Worm (Caenorhabditis elegans) whole organism, L2 larva: Measurements from ENCODE around the gene Y67D8A.2.

ENCODE experiments used
- ama-1 ChIP-seq: fragments of 150-350 bp; optimal IDR thresholded peaks from 2 replicates; lab custom pipeline; 2018; ENCODE audit warnings: inconsistent platforms
- skn-1 ChIP-seq: sonication (generic microtip); optimal IDR thresholded peaks from 2 replicates; lab custom pipeline; 2017; ENCODE audit warnings: missing biosample characterization, missing genetic modification characterization
- unc-39 ChIP-seq: fragments of 150-350 bp; optimal IDR thresholded peaks from 2 replicates; lab custom pipeline; 2014; ENCODE audit warnings: missing biosample characterization, missing genetic modification characterization

DNA sequence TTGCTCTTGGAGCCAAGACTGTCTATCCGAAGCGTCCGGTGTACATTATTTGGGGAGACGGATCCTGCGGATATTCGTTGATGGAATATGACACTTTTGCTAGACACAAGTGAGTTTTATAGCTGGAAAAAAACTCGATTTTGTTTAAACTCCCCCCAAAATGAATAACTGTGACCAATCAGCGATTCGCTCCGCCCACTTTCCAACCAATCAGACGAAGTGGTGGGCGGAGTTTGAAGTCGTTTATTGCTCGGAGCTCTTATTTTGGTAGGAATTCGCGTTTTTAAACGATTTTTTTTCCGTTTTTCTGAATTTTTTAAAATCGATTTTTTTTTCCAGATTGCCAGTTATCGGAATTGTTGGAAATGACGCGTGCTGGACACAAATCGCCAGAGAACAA lies 39.5 kb downstream of the Y67D8A.2 start:
- TF ChIP-seq ama-1 (lab: Kevin White, UChicago) = no peak
- no peak for TF ChIP-seq skn-1 (tag; lab: Kevin White, UChicago)
- TF ChIP-seq unc-39 = no peak
